Worm (Caenorhabditis elegans) whole organism, midembryonic: ENCODE data around the gene K10H10.12.
A peak's percentile ranks its signal among the peaks of the same experiment; 100 is the strongest.

Experiments used
- T22C8.4 ChIP-seq: fragments of 200-800 bp; sonication (Bioruptor generic); IDR thresholded peaks from 2 replicates; pipeline ENCODE4 v1.3.6; 2022; ENCODE audit warnings: missing genetic modification characterization, missing compliant biosample characterization
- cog-1 ChIP-seq: sonication (generic microtip); optimal IDR thresholded peaks from 2 replicates; lab custom pipeline; 2016; ENCODE audit warnings: missing genetic modification characterization, missing compliant biosample characterization
- flt-1 ChIP-seq: fragments of 200-800 bp; sonication (Bioruptor generic); IDR thresholded peaks from 2 replicates; pipeline ENCODE4 v1.3.6; 2022; ENCODE audit warnings: missing genetic modification characterization, missing compliant biosample characterization
- klf-2 ChIP-seq: fragments of 200-800 bp; sonication (Bioruptor generic); conservative IDR thresholded peaks from 2 replicates; pipeline ENCODE4 v1.3.6; 2022; ENCODE audit warnings: missing genetic modification reagents, missing genetic modification characterization, missing compliant biosample characterization
- med-1 ChIP-seq: sonication (generic microtip); optimal IDR thresholded peaks from 2 replicates; lab custom pipeline; 2017; ENCODE audit warnings: missing genetic modification characterization, mild to moderate bottlenecking, missing compliant biosample characterization, antibody characterized with exemption, missing genetic modification reagents; ENCODE audit not compliant: insufficient read depth
- ref-1 ChIP-seq: fragments of 200-800 bp; sonication (Bioruptor generic); conservative IDR thresholded peaks from 2 replicates; pipeline ENCODE4 v1.3.6; 2022; ENCODE audit warnings: missing genetic modification reagents, missing genetic modification characterization, missing compliant biosample characterization
- tab-1 ChIP-seq: fragments of 200-800 bp; sonication (Bioruptor generic); IDR thresholded peaks from 2 replicates; pipeline ENCODE4 v1.3.6; 2022; ENCODE audit warnings: missing genetic modification characterization, missing compliant biosample characterization
- ztf-23 ChIP-seq: fragments of 200-800 bp; sonication (Bioruptor generic); IDR thresholded peaks from 2 replicates; pipeline ENCODE4 v1.3.6; 2022; ENCODE audit warnings: missing genetic modification reagents, missing genetic modification characterization, missing compliant biosample characterization
- ztf-29 ChIP-seq: fragments of 200-800 bp; sonication (Bioruptor generic); IDR thresholded peaks from 2 replicates; pipeline ENCODE4 v1.3.6; 2022; ENCODE audit warnings: missing genetic modification reagents, missing genetic modification characterization, missing compliant biosample characterization

The K10H10.12 gene

ce11 chrII:14502997-14503396 lies 3.1 kb downstream of the K10H10.12 start, which contains the start of gene K10H10.6:
Gene K10H10.6, plus strand, starts transcription at chrII:14503297.
- TF ChIP-seq ztf-29 (GFP tag; lab: Robert Waterston, UW) (no peak), ref-1 (no peak), tab-1 (GFP tag; lab: Robert Waterston, UW) (no peak), flt-1 (GFP tag; lab: Robert Waterston, UW) (no peak), T22C8.4 (GFP tag; lab: Robert Waterston, UW) (no peak), med-1 (GFP tag; lab: Kevin White, UChicago) (no peak), ztf-23 (no peak), klf-2 (GFP tag; lab: Robert Waterston, UW) (no peak), cog-1 (no peak)

ce11 chrII:14501447-14501846 lies 4.7 kb downstream of the K10H10.12 start, which contains the start of gene K10H10.5:
Gene K10H10.5, plus strand, starts transcription at chrII:14501747.
- TF ChIP-seq tab-1 (GFP tag; lab: Robert Waterston, UW) (no peak), cog-1 (no peak), flt-1 (GFP tag; lab: Robert Waterston, UW) (no peak), ztf-23 (no peak), ztf-29 (GFP tag; lab: Robert Waterston, UW) (no peak), ref-1 (no peak), T22C8.4 (GFP tag; lab: Robert Waterston, UW) (no peak), klf-2 (GFP tag; lab: Robert Waterston, UW) (no peak), med-1 (GFP tag; lab: Kevin White, UChicago) (no peak)

ce11 chrII:14500122-14500521 lies 6.0 kb downstream of the K10H10.12 start, which contains the start of gene K10H10.4:
Gene K10H10.4, plus strand, starts transcription at chrII:14500422.
- TF ChIP-seq tab-1 (GFP tag; lab: Robert Waterston, UW) (no peak), flt-1 (GFP tag; lab: Robert Waterston, UW) (no peak), ref-1 (no peak), T22C8.4 (GFP tag; lab: Robert Waterston, UW) (no peak), klf-2 (GFP tag; lab: Robert Waterston, UW) (no peak), med-1 (GFP tag; lab: Kevin White, UChicago) (no peak), ztf-29 (GFP tag; lab: Robert Waterston, UW) (no peak), cog-1 (no peak), ztf-23 (no peak)

ce11 chrII:14497848-14498247 lies 8.3 kb downstream of the K10H10.12 start, which contains the start of gene dhs-8:
Gene dhs-8, plus strand, starts transcription at chrII:14498026.
- TF ChIP-seq cog-1 (no peak), ref-1 (no peak), flt-1 (GFP tag; lab: Robert Waterston, UW) (no peak), tab-1 (GFP tag; lab: Robert Waterston, UW) (no peak), klf-2 (GFP tag; lab: Robert Waterston, UW) (no peak), ztf-23 (no peak), med-1 (GFP tag; lab: Kevin White, UChicago) (no peak), T22C8.4 (GFP tag; lab: Robert Waterston, UW) (no peak), ztf-29 (GFP tag; lab: Robert Waterston, UW) (no peak)

ce11 chrII:14496809-14497208 lies 9.3 kb downstream of the K10H10.12 start:
- TF ChIP-seq ztf-23 = peak; percentile 92
- peak; percentile 92 for TF ChIP-seq tab-1 (GFP tag; lab: Robert Waterston, UW)
- TF ChIP-seq ref-1 = peak; percentile 82
- TF ChIP-seq klf-2 (GFP tag; lab: Robert Waterston, UW) = peak; percentile 88
- TF ChIP-seq cog-1 = peak; percentile 92
- TF ChIP-seq T22C8.4 (GFP tag; lab: Robert Waterston, UW) = peak; percentile 87
- peak; percentile 96 for TF ChIP-seq flt-1 (GFP tag; lab: Robert Waterston, UW)
- TF ChIP-seq ztf-29 (GFP tag; lab: Robert Waterston, UW) = peak; percentile 90
- TF ChIP-seq med-1 (GFP tag; lab: Kevin White, UChicago) = peak; percentile 72

- no peak for TF ChIP-seq ref-1
- TF ChIP-seq klf-2 (GFP tag; lab: Robert Waterston, UW) = no peak
- TF ChIP-seq T22C8.4 (GFP tag; lab: Robert Waterston, UW) = no peak
- no peak for TF ChIP-seq flt-1 (GFP tag; lab: Robert Waterston, UW)
- no peak for TF ChIP-seq tab-1 (GFP tag; lab: Robert Waterston, UW)
Observed at ce11 chrII:14495341-14495740, 10.8 kb downstream of the K10H10.12 start.

ce11 chrII:14494464-14494863 lies 11.7 kb downstream of the K10H10.12 start:
- TF ChIP-seq cog-1 (no peak), klf-2 (GFP tag; lab: Robert Waterston, UW) (no peak), T22C8.4 (GFP tag; lab: Robert Waterston, UW) (no peak), ztf-29 (GFP tag; lab: Robert Waterston, UW) (no peak), ref-1 (no peak)

- no peak for TF ChIP-seq cog-1
- no peak for TF ChIP-seq ref-1
- TF ChIP-seq T22C8.4 (GFP tag; lab: Robert Waterston, UW) = no peak
- no peak for TF ChIP-seq tab-1 (GFP tag; lab: Robert Waterston, UW)
- no peak for TF ChIP-seq ztf-29 (GFP tag; lab: Robert Waterston, UW)
- no peak for TF ChIP-seq flt-1 (GFP tag; lab: Robert Waterston, UW)
- TF ChIP-seq klf-2 (GFP tag; lab: Robert Waterston, UW) = no peak
- no peak for TF ChIP-seq ztf-23
- no peak for TF ChIP-seq med-1 (GFP tag; lab: Kevin White, UChicago)
Observed at ce11 chrII:14494414-14494463, 11.9 kb downstream of the K10H10.12 start, which contains the start of gene cysl-2. Gene cysl-2, minus strand, starts transcription at chrII:14494451.

- TF ChIP-seq klf-2 (GFP tag; lab: Robert Waterston, UW) (no peak), tab-1 (GFP tag; lab: Robert Waterston, UW) (no peak), med-1 (GFP tag; lab: Kevin White, UChicago) (no peak), ztf-23 (no peak), flt-1 (GFP tag; lab: Robert Waterston, UW) (no peak), ref-1 (no peak), cog-1 (no peak), T22C8.4 (GFP tag; lab: Robert Waterston, UW) (no peak)
Observed at ce11 chrII:14494014-14494413, 12.1 kb downstream of the K10H10.12 start.

ce11 chrII:14492592-14493196 lies 13.5 kb downstream of the K10H10.12 start:
- TF ChIP-seq T22C8.4 (GFP tag; lab: Robert Waterston, UW) (no peak), flt-1 (GFP tag; lab: Robert Waterston, UW) (no peak), ztf-23 (no peak), ztf-29 (GFP tag; lab: Robert Waterston, UW) (no peak)
